Worm (Caenorhabditis elegans): ENCODE results near the gene fbxa-156.
A peak's percentile ranks its signal among the peaks of the same experiment; 100 is the strongest.

Gene fbxa-156

ce11 chrV:17921423-17921822 lies 24.8 kb upstream of the fbxa-156 start, which contains the start of gene E01B7.2 (continued):
- TF ChIP-seq hmg-20 (GFP tag; IDR thresholded peaks at IDR 0.05) (no peak), ztf-26 (tag; optimal IDR thresholded peaks at IDR 0.05) (no peak), B0261.1 (tag; optimal IDR thresholded peaks at IDR 0.05) (no peak), atf-7 (tag; optimal IDR thresholded peaks at IDR 0.05) (no peak), xnd-1 (tag; optimal IDR thresholded peaks at IDR 0.05) (peak; percentile 56), F10E7.11 (tag; optimal IDR thresholded peaks at IDR 0.05) (no peak), T07F8.4 (tag; optimal IDR thresholded peaks at IDR 0.05) (no peak), nhr-90 (tag; optimal IDR thresholded peaks at IDR 0.05) (no peak), Y53G8AR.9 (GFP tag; conservative IDR thresholded peaks at IDR 0.05) (peak; percentile 74), dox-1 (GFP tag; IDR thresholded peaks at IDR 0.05) (peak; percentile 66; the same call in 1 of the 2 replicates), F23B12.7 (tag; optimal IDR thresholded peaks at IDR 0.05; ENCODE audit: insufficient read depth) (peak; percentile 60), ceh-27 (GFP tag; optimal IDR thresholded peaks at IDR 0.05) (no peak), sdz-38 (tag; optimal IDR thresholded peaks at IDR 0.05) (no peak), gei-17 (GFP tag; optimal IDR thresholded peaks at IDR 0.05) (no peak), lsy-27 (tag; optimal IDR thresholded peaks at IDR 0.05; ENCODE audit: borderline replicate concordance, insufficient read depth) (no peak), C17E4.6 (GFP tag; IDR thresholded peaks at IDR 0.05) (no peak), ztf-3 (GFP tag; optimal IDR thresholded peaks at IDR 0.05) (no peak), T26A5.8 (tag; optimal IDR thresholded peaks at IDR 0.05) (no peak), hmg-1.2 (GFP tag; IDR thresholded peaks at IDR 0.05) (peak; percentile 99), lsl-1 (GFP tag; optimal IDR thresholded peaks at IDR 0.05) (peak; percentile 56), attf-3 (GFP tag; conservative IDR thresholded peaks at IDR 0.05) (no peak), mes-4 (tag; optimal IDR thresholded peaks at IDR 0.05) (no peak), ceh-100 (GFP tag; IDR thresholded peaks at IDR 0.05) (no peak), F33H1.4 (GFP tag; IDR thresholded peaks at IDR 0.05) (peak; percentile 70), snpc-1.1 (tag; optimal IDR thresholded peaks at IDR 0.05; ENCODE audit: insufficient read depth) (no peak), nhr-120 (GFP tag; IDR thresholded peaks at IDR 0.05) (no peak), hlh-26 (GFP tag; conservative IDR thresholded peaks at IDR 0.05) (no peak), aptf-2 (GFP tag; conservative IDR thresholded peaks at IDR 0.05) (no peak), dpff-1 (tag; optimal IDR thresholded peaks at IDR 0.05) (no peak), die-1 (tag; optimal IDR thresholded peaks at IDR 0.05) (no peak), nhr-80 (tag; optimal IDR thresholded peaks at IDR 0.05) (no peak), Y67H2A.10 (GFP tag; conservative IDR thresholded peaks at IDR 0.05) (no peak), akir-1 (GFP tag; optimal IDR thresholded peaks at IDR 0.05) (no peak), tlf-1 (GFP tag; optimal IDR thresholded peaks at IDR 0.05) (peak; percentile 27), mxl-1 (tag; optimal IDR thresholded peaks at IDR 0.05) (no peak), ceh-79 (tag; optimal IDR thresholded peaks at IDR 0.05) (no peak), lin-54 (GFP tag; optimal IDR thresholded peaks at IDR 0.05) (peak; percentile 95), rec-8 (tag; optimal IDR thresholded peaks at IDR 0.05) (no peak), bed-2 (GFP tag; IDR thresholded peaks at IDR 0.05) (no peak), dpl-1 (GFP tag; optimal IDR thresholded peaks at IDR 0.05) (peak; percentile 76), madf-3 (GFP tag; IDR thresholded peaks at IDR 0.05) (no peak), aptf-3 (GFP tag; IDR thresholded peaks at IDR 0.05) (no peak), mel-28 (tag; optimal IDR thresholded peaks at IDR 0.05; ENCODE audit: borderline replicate concordance) (no peak), bed-1 (GFP tag; IDR thresholded peaks at IDR 0.05) (no peak), ceh-40 (GFP tag; IDR thresholded peaks at IDR 0.05) (no peak), attf-6 (GFP tag; IDR thresholded peaks at IDR 0.05) (no peak; the same call in 1 of the 2 replicates), mcd-1 (GFP tag; IDR thresholded peaks at IDR 0.05) (peak; percentile 97), zfh-2 (GFP tag; conservative IDR thresholded peaks at IDR 0.05) (no peak), ztf-18 (tag; optimal IDR thresholded peaks at IDR 0.05) (no peak), ekl-4 (GFP tag; IDR thresholded peaks at IDR 0.05) (no peak)

Data from whole organism, young adult.